Worm (Caenorhabditis elegans): ENCODE data around the gene Y54G2A.57.

DNA sequence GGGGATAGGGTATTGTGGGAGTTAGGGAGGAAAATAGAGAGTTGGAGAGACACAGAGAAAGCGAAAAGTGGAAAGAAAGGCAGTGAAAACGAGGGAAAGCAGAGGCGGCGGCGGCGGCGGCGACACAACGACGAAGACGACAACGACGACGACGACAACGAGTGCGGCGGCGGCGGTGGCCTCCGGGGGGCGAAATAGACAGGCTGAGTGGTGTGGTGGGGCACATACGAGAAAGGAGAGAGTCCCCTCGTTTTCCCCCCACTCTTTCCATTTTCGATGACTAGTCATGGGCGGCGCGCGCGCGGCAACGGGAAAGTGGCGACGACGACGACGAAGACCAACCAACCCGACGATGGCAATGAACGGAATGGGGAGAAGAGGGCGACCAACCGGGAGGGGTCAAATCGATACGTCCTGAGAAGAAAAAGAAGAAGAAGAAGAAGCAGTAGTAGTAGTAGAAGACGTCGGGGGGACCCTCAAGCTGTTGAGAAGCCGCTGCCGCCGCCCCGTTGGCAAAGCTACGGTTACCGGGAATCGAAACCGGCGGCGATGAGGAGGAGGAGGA lies 28.9 kb downstream of the Y54G2A.57 start:
- TF ChIP-seq hmbx-1 (tag; optimal IDR thresholded peaks at IDR 0.05) (no peak), hnd-1 (tag; optimal IDR thresholded peaks at IDR 0.05) (no peak), ama-1 (optimal IDR thresholded peaks at IDR 0.05) (no peak), ceh-13 (GFP tag; optimal IDR thresholded peaks at IDR 0.05) (no peak), pes-1 (GFP tag; IDR thresholded peaks at IDR 0.05) (no peak), tbx-11 (GFP tag; IDR thresholded peaks at IDR 0.05) (no peak), F13C5.2 (tag; optimal IDR thresholded peaks at IDR 0.05) (peak; percentile 16)

Data from whole organism, early embryonic.